Fruit fly (Drosophila melanogaster) whole organism, embryonic: ENCODE data around the gene CG43954.

ENCODE experiments used
- ATbp ChIP-seq: fragments of 200-800 bp; sonication (Bioruptor generic); optimal IDR thresholded peaks from 2 replicates; lab custom pipeline; 2017; ENCODE audit warnings: missing biosample characterization, mild to moderate bottlenecking, missing genetic modification characterization, missing genetic modification reagents
- Awh ChIP-seq: fragments of 200-800 bp; sonication (Bioruptor generic); IDR thresholded peaks from 2 replicates; pipeline ENCODE4, ENCODE4 v1.3.6; 2022; ENCODE audit warnings: missing biosample characterization, missing genetic modification characterization
- CG10147 ChIP-seq: fragments of 200-800 bp; sonication (Bioruptor generic); optimal IDR thresholded peaks from 2 replicates; lab custom pipeline; 2019; ENCODE audit warnings: missing biosample characterization, mild to moderate bottlenecking, missing genetic modification characterization, moderate library complexity
- CG10462 ChIP-seq: fragments of 200-800 bp; sonication (Bioruptor generic); optimal IDR thresholded peaks from 2 replicates; lab custom pipeline; 2016; ENCODE audit warnings: missing biosample characterization, missing genetic modification characterization
- CG11085 ChIP-seq: fragments of 200-800 bp; sonication (Bioruptor generic); IDR thresholded peaks from 2 replicates; pipeline ENCODE4 v1.3.6; 2022; ENCODE audit warnings: missing biosample characterization, missing genetic modification characterization
- CG12155 ChIP-seq: fragments of 200-800 bp; sonication (Bioruptor generic); optimal IDR thresholded peaks from 3 replicates; lab custom pipeline; 2016; ENCODE audit warnings: missing biosample characterization, missing genetic modification characterization
- CG13424 ChIP-seq: fragments of 200-800 bp; sonication (Bioruptor generic); optimal IDR thresholded peaks from 2 replicates; lab custom pipeline; 2019; ENCODE audit warnings: missing biosample characterization, mild to moderate bottlenecking, missing genetic modification characterization, moderate library complexity
- CG15073 ChIP-seq: fragments of 200-800 bp; sonication (Bioruptor generic); optimal IDR thresholded peaks from 2 replicates; lab custom pipeline; 2016; ENCODE audit warnings: missing biosample characterization, missing genetic modification characterization
- CG16815 ChIP-seq: fragments of 200-800 bp; sonication (Bioruptor generic); optimal IDR thresholded peaks from 3 replicates; lab custom pipeline; 2017; ENCODE audit warnings: missing biosample characterization, mild to moderate bottlenecking, missing genetic modification characterization
- CG17829 ChIP-seq: fragments of 200-800 bp; optimal IDR thresholded peaks from 2 replicates; lab custom pipeline; 2019; ENCODE audit warnings: missing biosample characterization, mild to moderate bottlenecking, missing genetic modification characterization, moderate library complexity
- CG2678 ChIP-seq: fragments of 200-800 bp; sonication (Bioruptor generic); optimal IDR thresholded peaks from 3 replicates; lab custom pipeline; 2019; ENCODE audit warnings: missing biosample characterization, mild to moderate bottlenecking, missing genetic modification characterization, moderate library complexity
- CG30403 ChIP-seq: fragments of 200-800 bp; sonication (Bioruptor generic); optimal IDR thresholded peaks from 3 replicates; lab custom pipeline; 2016; ENCODE audit warnings: missing biosample characterization, missing genetic modification characterization
- CG31388 ChIP-seq: fragments of 200-800 bp; sonication (Bioruptor generic); optimal IDR thresholded peaks from 2 replicates; lab custom pipeline; 2016; ENCODE audit warnings: missing biosample characterization, missing genetic modification characterization
- CG3163 ChIP-seq: fragments of 200-800 bp; sonication (Bioruptor generic); optimal IDR thresholded peaks from 3 replicates; lab custom pipeline; 2016; ENCODE audit warnings: missing biosample characterization, missing genetic modification characterization
- CG3281 ChIP-seq: fragments of 200-800 bp; sonication (Bioruptor generic); optimal IDR thresholded peaks from 3 replicates; lab custom pipeline; 2017; ENCODE audit warnings: missing biosample characterization, mild to moderate bottlenecking, missing genetic modification characterization
- CG5180 ChIP-seq: fragments of 200-800 bp; sonication (Bioruptor generic); optimal IDR thresholded peaks from 3 replicates; lab custom pipeline; 2017; ENCODE audit warnings: missing biosample characterization, missing genetic modification characterization, mild to moderate bottlenecking, moderate library complexity, missing genetic modification reagents
- CG8290 ChIP-seq, 3 experiments: fragments of 200-800 bp; sonication (Bioruptor generic); optimal IDR thresholded peaks; 2 replicates each; lab custom pipeline; 2016 to 2019; ENCODE audit warnings: missing biosample characterization in 3 of 3, missing genetic modification characterization in 3 of 3, mild to moderate bottlenecking in 2 of 3, moderate library complexity in 1 of 3
- CG9797 ChIP-seq: fragments of 200-800 bp; sonication (Bioruptor generic); optimal IDR thresholded peaks from 3 replicates; lab custom pipeline; 2018; ENCODE audit warnings: missing biosample characterization, mild to moderate bottlenecking, missing genetic modification characterization
- CTCF ChIP-seq: fragments of 200-800 bp; sonication (Bioruptor generic); optimal IDR thresholded peaks from 2 replicates; lab custom pipeline; 2017; ENCODE audit warnings: missing biosample characterization, mild to moderate bottlenecking, missing genetic modification characterization, moderate library complexity
- Dbx ChIP-seq: fragments of 200-800 bp; sonication (Bioruptor generic); IDR thresholded peaks from 3 replicates; pipeline ENCODE4 v1.3.6; 2022; ENCODE audit warnings: missing biosample characterization, missing genetic modification characterization
- ERR ChIP-seq: fragments of 200-800 bp; sonication (Bioruptor generic); optimal IDR thresholded peaks from 2 replicates; lab custom pipeline; 2016; ENCODE audit warnings: missing biosample characterization, missing genetic modification characterization
- Gug ChIP-seq: fragments of 200-800 bp; sonication (Bioruptor generic); IDR thresholded peaks from 4 replicates; pipeline ENCODE4 v1.3.6; 2022; ENCODE audit warnings: missing biosample characterization, missing genetic modification characterization
- H2.0 ChIP-seq: fragments of 200-800 bp; sonication (Bioruptor generic); IDR thresholded peaks from 2 replicates; pipeline ENCODE4 v1.3.6; 2022; ENCODE audit warnings: missing biosample characterization, missing genetic modification characterization
- Hr3 ChIP-seq: fragments of 200-800 bp; sonication (Bioruptor generic); optimal IDR thresholded peaks from 3 replicates; lab custom pipeline; 2016; ENCODE audit warnings: missing biosample characterization, missing genetic modification characterization
- Jarid2 ChIP-seq: fragments of 200-800 bp; sonication (Bioruptor generic); optimal IDR thresholded peaks from 3 replicates; lab custom pipeline; 2017; ENCODE audit warnings: mild to moderate bottlenecking, missing biosample characterization, missing genetic modification reagents, missing genetic modification characterization
- Ravus ChIP-seq: fragments of 200-800 bp; sonication (Bioruptor generic); IDR thresholded peaks from 2 replicates; pipeline ENCODE4 v1.3.6; 2022; ENCODE audit warnings: missing biosample characterization, missing genetic modification characterization
- Side ChIP-seq: fragments of 200-800 bp; sonication (Bioruptor generic); optimal IDR thresholded peaks from 2 replicates; lab custom pipeline; 2016; ENCODE audit warnings: missing biosample characterization, missing genetic modification characterization
- ase ChIP-seq: fragments of 200-800 bp; sonication (Bioruptor generic); IDR thresholded peaks from 3 replicates; pipeline ENCODE4 v1.3.6; 2022; ENCODE audit warnings: missing biosample characterization, missing genetic modification characterization
- caup ChIP-seq: fragments of 200-800 bp; sonication (Bioruptor generic); optimal IDR thresholded peaks from 3 replicates; lab custom pipeline; 2017; ENCODE audit warnings: missing biosample characterization, mild to moderate bottlenecking, missing genetic modification characterization, moderate library complexity; ENCODE audit not compliant: severe bottlenecking
- crol ChIP-seq: fragments of 200-800 bp; sonication (Bioruptor generic); IDR thresholded peaks from 2 replicates; pipeline ENCODE4 v1.3.6; 2022; ENCODE audit warnings: missing biosample characterization, missing genetic modification characterization
- cwo ChIP-seq: fragments of 200-800 bp; sonication (Bioruptor generic); optimal IDR thresholded peaks from 3 replicates; lab custom pipeline; 2017; ENCODE audit warnings: missing biosample characterization, missing genetic modification characterization, mild to moderate bottlenecking, moderate library complexity, missing genetic modification reagents
- dm ChIP-seq: fragments of 200-800 bp; sonication (Bioruptor generic); optimal IDR thresholded peaks from 3 replicates; lab custom pipeline; 2016; ENCODE audit warnings: missing biosample characterization, missing genetic modification characterization
- ems ChIP-seq: fragments of 200-800 bp; sonication (Bioruptor generic); optimal IDR thresholded peaks from 3 replicates; lab custom pipeline; 2016; ENCODE audit warnings: missing biosample characterization, missing genetic modification characterization
- esg ChIP-seq: fragments of 200-800 bp; sonication (Bioruptor generic); conservative IDR thresholded peaks from 2 replicates; pipeline ENCODE4 v1.3.6; 2022; ENCODE audit warnings: missing biosample characterization, missing genetic modification characterization
- fd64A ChIP-seq: fragments of 200-800 bp; sonication (Bioruptor generic); optimal IDR thresholded peaks from 3 replicates; lab custom pipeline; 2018; ENCODE audit warnings: missing biosample characterization, mild to moderate bottlenecking, missing genetic modification characterization
- gcm ChIP-seq: fragments of 200-800 bp; sonication (Bioruptor generic); optimal IDR thresholded peaks from 2 replicates; lab custom pipeline; 2019; ENCODE audit warnings: missing biosample characterization, mild to moderate bottlenecking, missing genetic modification characterization, moderate library complexity
- grn ChIP-seq: fragments of 200-800 bp; sonication (Bioruptor generic); optimal IDR thresholded peaks from 3 replicates; lab custom pipeline; 2017; ENCODE audit warnings: missing biosample characterization, missing genetic modification characterization
- jigr1 ChIP-seq: fragments of 200-800 bp; sonication (Bioruptor generic); IDR thresholded peaks from 3 replicates; pipeline ENCODE4 v1.3.6; 2022; ENCODE audit warnings: missing biosample characterization, missing genetic modification characterization
- ken ChIP-seq: fragments of 200-800 bp; sonication (Bioruptor generic); IDR thresholded peaks from 3 replicates; pipeline ENCODE4 v1.3.6; 2022; ENCODE audit warnings: missing biosample characterization, missing genetic modification characterization
- kni ChIP-seq: fragments of 200-800 bp; sonication (Bioruptor generic); optimal IDR thresholded peaks from 3 replicates; lab custom pipeline; 2017; ENCODE audit warnings: mild to moderate bottlenecking, missing biosample characterization, missing genetic modification reagents, missing genetic modification characterization
- luna ChIP-seq: fragments of 200-800 bp; sonication (Bioruptor generic); optimal IDR thresholded peaks from 2 replicates; lab custom pipeline; 2016; ENCODE audit warnings: missing biosample characterization, missing genetic modification characterization
- otp ChIP-seq: fragments of 200-800 bp; sonication (Bioruptor generic); IDR thresholded peaks from 3 replicates; pipeline ENCODE4, ENCODE4 v1.3.6; 2022; ENCODE audit warnings: missing biosample characterization, missing genetic modification characterization
- sens ChIP-seq: fragments of 200-800 bp; sonication (Bioruptor generic); peaks from one replicate; lab custom pipeline; 2016; ENCODE audit warnings: missing biosample characterization, missing genetic modification characterization
- sr ChIP-seq: fragments of 200-800 bp; sonication (Bioruptor generic); IDR thresholded peaks from 3 replicates; pipeline ENCODE4 v1.3.6; 2022; ENCODE audit warnings: missing biosample characterization, missing genetic modification characterization
- tap ChIP-seq: fragments of 200-800 bp; optimal IDR thresholded peaks from 3 replicates; lab custom pipeline; 2019; ENCODE audit warnings: missing biosample characterization, mild to moderate bottlenecking, missing genetic modification characterization, moderate library complexity
- tup ChIP-seq: fragments of 200-800 bp; sonication (Bioruptor generic); optimal IDR thresholded peaks from 2 replicates; lab custom pipeline; 2016; ENCODE audit warnings: missing biosample characterization, mild to moderate bottlenecking, missing genetic modification characterization, moderate library complexity
- unpg ChIP-seq: fragments of 200-800 bp; sonication (Bioruptor generic); optimal IDR thresholded peaks from 3 replicates; lab custom pipeline; 2018; ENCODE audit warnings: missing biosample characterization, mild to moderate bottlenecking, missing genetic modification characterization, moderate library complexity
- vfl ChIP-seq: fragments of 200-800 bp; sonication (Bioruptor generic); optimal IDR thresholded peaks from 2 replicates; lab custom pipeline; 2016; ENCODE audit warnings: missing biosample characterization, missing genetic modification characterization
- vvl ChIP-seq: fragments of 200-800 bp; sonication (Bioruptor generic); IDR thresholded peaks from 2 replicates; pipeline ENCODE4 v1.3.6; 2022; ENCODE audit warnings: missing biosample characterization, missing genetic modification characterization
- wek ChIP-seq: fragments of 200-800 bp; sonication (Bioruptor generic); optimal IDR thresholded peaks from 3 replicates; lab custom pipeline; 2018; ENCODE audit warnings: missing biosample characterization, mild to moderate bottlenecking, missing genetic modification characterization, moderate library complexity

The CG43954 gene

DNA sequence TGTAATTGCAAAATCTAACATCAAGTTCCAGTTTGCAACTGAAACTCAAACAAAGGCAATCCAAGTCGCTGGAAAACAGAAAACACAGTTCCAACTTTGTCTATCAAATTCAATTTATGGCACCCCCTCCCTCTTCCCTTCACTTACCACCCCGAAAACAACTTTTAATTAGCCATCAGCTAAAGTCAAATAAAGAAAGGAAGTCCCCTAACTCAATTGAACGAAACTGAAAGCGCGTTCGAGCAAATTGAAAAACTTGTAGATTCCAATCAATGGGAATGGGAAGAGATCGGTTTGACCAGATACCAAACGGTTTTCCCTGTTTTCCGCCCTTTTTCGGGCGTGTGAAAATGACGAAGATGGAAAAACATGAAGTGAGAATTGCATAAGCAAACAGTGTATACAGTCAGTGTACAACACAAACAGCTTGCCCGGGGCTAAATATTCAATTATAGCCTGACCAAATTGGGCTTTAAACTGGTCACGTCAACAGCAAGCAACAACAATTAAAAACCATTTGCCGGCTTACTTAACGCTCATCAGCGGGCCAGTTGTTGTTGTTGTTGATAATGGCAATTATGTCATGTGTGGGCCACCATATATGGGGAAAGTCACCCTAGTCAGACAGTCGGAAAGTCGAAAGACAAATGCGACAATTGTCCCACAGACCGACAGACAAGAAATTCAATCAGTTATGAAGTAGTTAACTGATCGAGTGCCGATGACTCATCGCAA, 12.0 kb downstream of the CG43954 start (continued):
- TF ChIP-seq CG10147 (no peak), Side (GFP tag; lab: Kevin White, UChicago) (no peak), CG15073 (GFP tag; lab: Kevin White, UChicago) (no peak), CG2678 (tag; lab: Kevin White, UChicago) (peak; percentile 20), CG11085 (GFP tag; lab: Robert Waterston, UW) (no peak), CG16815 (no peak), ken (no peak), luna (GFP tag; lab: Kevin White, UChicago) (no peak), Jarid2 (GFP tag; lab: Kevin White, UChicago) (no peak), sr (GFP tag; lab: Robert Waterston, UW) (no peak), otp (peak; percentile 57; the same call in 1 of the 3 replicates), crol (GFP tag; lab: Robert Waterston, UW) (peak; percentile 64), cwo (GFP tag; lab: Kevin White, UChicago) (no peak), unpg (GFP tag; lab: Kevin White, UChicago) (no peak), CG5180 (no peak), fd64A (peak; percentile 23), gcm (GFP tag; lab: Kevin White, UChicago) (peak; percentile 23), dm (GFP tag; lab: Kevin White, UChicago) (no peak), grn (peak; percentile 48), ase (0 out of 3 replicates have a peak, but pooled peaks have one; percentile 12), CG12155 (GFP tag; lab: Kevin White, UChicago) (no peak), vvl (0 out of 2 replicates have a peak, but pooled peaks have one; percentile 7), sens (peak; percentile 71), CTCF (GFP tag; lab: Kevin White, UChicago) (no peak), CG17829 (tag; lab: Kevin White, UChicago) (no peak), jigr1 (no peak), CG31388 (GFP tag; lab: Kevin White, UChicago) (no peak), tap (tag; lab: Kevin White, UChicago) (no peak), Dbx (GFP tag; lab: Robert Waterston, UW) (no peak), CG10462 (GFP tag; lab: Kevin White, UChicago) (no peak), esg (GFP tag; lab: Robert Waterston, UW) (no peak), CG9797 (no peak), caup (GFP tag; lab: Kevin White, UChicago) (no peak), Hr3 (GFP tag; lab: Kevin White, UChicago) (no peak), CG3163 (GFP tag; lab: Kevin White, UChicago) (no peak), wek (GFP tag; lab: Kevin White, UChicago) (peak; percentile 29), kni (GFP tag; lab: Kevin White, UChicago) (peak; percentile 64), H2.0 (GFP tag; lab: Robert Waterston, UW) (no peak), ATbp (peak; percentile 19), Ravus (GFP tag; lab: Robert Waterston, UW) (no peak), tup (GFP tag; lab: Kevin White, UChicago) (no peak), ems (GFP tag; lab: Kevin White, UChicago) (no peak), CG30403 (no peak), CG13424 (tag; lab: Kevin White, UChicago) (no peak), CG8290 (GFP tag; optimal IDR thresholded peaks at IDR 0.05; lab: Kevin White, UChicago) (no peak), CG8290 (tag; optimal IDR thresholded peaks at IDR 0.05; lab: Kevin White, UChicago) (peak in 1 of 2 experiments; percentile 9), CG3281 (GFP tag; lab: Kevin White, UChicago) (no peak), vfl (GFP tag; lab: Kevin White, UChicago) (no peak), Awh (GFP tag; lab: Robert Waterston, UW) (peak; percentile 44; the same call in 1 of the 2 replicates), Gug (GFP tag; lab: Robert Waterston, UW) (no peak), ERR (no peak)
